Worm (Caenorhabditis elegans) whole organism, L3 larva: ENCODE measurements around the gene srz-102.

Experiments
- aly-2 ChIP-seq: fragments of 150-350 bp; optimal IDR thresholded peaks from 2 replicates; lab custom pipeline; 2014; ENCODE audit warnings: missing biosample characterization, missing genetic modification characterization
- egl-27 ChIP-seq: sonication (generic microtip); optimal IDR thresholded peaks from 4 replicates; lab custom pipeline; 2017; ENCODE audit warnings: missing biosample characterization, missing genetic modification reagents, missing genetic modification characterization
- nhr-12 ChIP-seq: fragments of 150-350 bp; optimal IDR thresholded peaks from 2 replicates; lab custom pipeline; 2014; ENCODE audit warnings: missing biosample characterization, missing genetic modification characterization

- TF ChIP-seq egl-27 (tag; lab: Kevin White, UChicago) (no peak), aly-2 (no peak), nhr-12 (no peak)
These were observed 48.2 kb downstream of the srz-102 start, which contains the start of the genes clec-38 and clec-34 for ce11 chrV:16735518-16735917.
